Worm (Caenorhabditis elegans) whole organism, L4 larva: ENCODE data around the gene spp-2.
A peak's percentile ranks its signal among the peaks of the same experiment; 100 is the strongest.

Source experiments
- F49E8.2 ChIP-seq: sonication (generic microtip); optimal IDR thresholded peaks from 2 replicates; lab custom pipeline; 2016; ENCODE audit warnings: missing compliant biosample characterization, mild to moderate bottlenecking, missing genetic modification characterization, borderline replicate concordance
- R02D3.7 ChIP-seq: fragments of 150-350 bp; sonication (generic microtip); optimal IDR thresholded peaks from 3 replicates; lab custom pipeline; 2014; ENCODE audit warnings: missing biosample characterization, missing genetic modification characterization
- Y105C5A.15 ChIP-seq: fragments of 200-800 bp; sonication (Bioruptor generic); IDR thresholded peaks from 2 replicates; pipeline ENCODE4 v1.3.6; 2022; ENCODE audit warnings: missing genetic modification characterization, missing compliant biosample characterization
- Y75B8A.6 ChIP-seq: fragments of 200-800 bp; sonication (Bioruptor generic); IDR thresholded peaks from 2 replicates; pipeline ENCODE4 v1.3.6; 2022; ENCODE audit warnings: missing genetic modification reagents, missing genetic modification characterization, missing compliant biosample characterization
- ZK546.5 ChIP-seq, 2 experiments: sonication (generic microtip); optimal IDR thresholded peaks; 2 replicates each; lab custom pipeline; 2017; ENCODE audit warnings: missing biosample characterization in 2 of 2, missing genetic modification characterization in 2 of 2
- aha-1 ChIP-seq: fragments of 150-350 bp; peaks from one replicate; lab custom pipeline; 2014; ENCODE audit warnings: missing biosample characterization, missing genetic modification characterization
- ama-1 ChIP-seq: fragments of 150-350 bp; optimal IDR thresholded peaks from 2 replicates; lab custom pipeline; 2014; ENCODE audit warnings: inconsistent platforms, mixed read lengths
- arid-1 ChIP-seq: fragments of 200-800 bp; sonication (Bioruptor generic); conservative IDR thresholded peaks from 2 replicates; pipeline ENCODE4 v1.3.6; 2022; ENCODE audit warnings: missing genetic modification reagents, missing genetic modification characterization, missing compliant biosample characterization
- daf-16 ChIP-seq, 3 experiments: sonication (generic microtip); optimal IDR thresholded peaks; 2 replicates each; lab custom pipeline; 2016 to 2017; ENCODE audit warnings: missing genetic modification characterization in 3 of 3, missing genetic modification reagents in 3 of 3, mild to moderate bottlenecking in 2 of 3, missing compliant biosample characterization in 2 of 3, missing biosample characterization in 1 of 3, moderate library complexity in 1 of 3
- daf-8 ChIP-seq: fragments of 200-800 bp; sonication (Bioruptor generic); IDR thresholded peaks from 2 replicates; pipeline ENCODE4 v1.3.6; 2022; ENCODE audit warnings: missing genetic modification characterization, missing compliant biosample characterization
- dpl-1 ChIP-seq: fragments of 150-350 bp; optimal IDR thresholded peaks from 2 replicates; lab custom pipeline; 2014; ENCODE audit warnings: missing biosample characterization, missing genetic modification reagents, missing genetic modification characterization
- duxl-1 ChIP-seq: sonication (generic microtip); optimal IDR thresholded peaks from 2 replicates; lab custom pipeline; 2016; ENCODE audit warnings: mild to moderate bottlenecking, missing genetic modification characterization, moderate library complexity, missing compliant biosample characterization; ENCODE audit not compliant: poor library complexity
- dve-1 ChIP-seq: sonication (generic microtip); optimal IDR thresholded peaks from 2 replicates; lab custom pipeline; 2017; ENCODE audit warnings: antibody characterized with exemption, mild to moderate bottlenecking, missing genetic modification characterization, missing compliant biosample characterization; ENCODE audit not compliant: insufficient read depth
- egl-27 ChIP-seq: sonication (generic microtip); optimal IDR thresholded peaks from 3 replicates; lab custom pipeline; 2017; ENCODE audit warnings: missing biosample characterization, missing genetic modification reagents, missing genetic modification characterization
- egl-43 ChIP-seq: fragments of 200-800 bp; sonication (Bioruptor generic); IDR thresholded peaks from 2 replicates; pipeline ENCODE4 v1.3.6; 2022; ENCODE audit warnings: missing genetic modification reagents, missing genetic modification characterization, missing compliant biosample characterization
- hif-1 ChIP-seq, 2 experiments: sonication (generic microtip); optimal IDR thresholded peaks; 2 replicates each; lab custom pipeline; 2016 to 2017; ENCODE audit warnings: missing compliant biosample characterization in 2 of 2, missing genetic modification characterization in 2 of 2, missing genetic modification reagents in 2 of 2, missing genotype in 2 of 2, mild to moderate bottlenecking in 1 of 2
- hlh-30 ChIP-seq: sonication (generic microtip); optimal IDR thresholded peaks from 2 replicates; lab custom pipeline; 2017; ENCODE audit warnings: antibody characterized with exemption, mild to moderate bottlenecking, missing genetic modification characterization, missing compliant biosample characterization; ENCODE audit not compliant: insufficient read depth
- jun-1 ChIP-seq: fragments of 150-350 bp; optimal IDR thresholded peaks from 2 replicates; lab custom pipeline; 2014; ENCODE audit warnings: missing biosample characterization, missing genetic modification reagents, missing genetic modification characterization
- lim-7 ChIP-seq: fragments of 200-800 bp; sonication (Bioruptor generic); IDR thresholded peaks from 2 replicates; pipeline ENCODE4 v1.3.6; 2022; ENCODE audit warnings: missing genetic modification characterization, missing compliant biosample characterization
- lin-1 ChIP-seq: fragments of 200-800 bp; sonication (Bioruptor generic); IDR thresholded peaks from 2 replicates; pipeline ENCODE4 v1.3.6; 2022; ENCODE audit warnings: missing genetic modification reagents, missing genetic modification characterization, missing compliant biosample characterization
- lin-39 ChIP-seq: fragments of 150-350 bp; optimal IDR thresholded peaks from 2 replicates; lab custom pipeline; 2014; ENCODE audit warnings: missing biosample characterization, missing genetic modification reagents, missing genetic modification characterization
- lir-3 ChIP-seq: sonication (generic microtip); optimal IDR thresholded peaks from 2 replicates; lab custom pipeline; 2016; ENCODE audit warnings: mild to moderate bottlenecking, missing genetic modification characterization, missing compliant biosample characterization
- mes-2 ChIP-seq: sonication (generic microtip); optimal IDR thresholded peaks from 2 replicates; lab custom pipeline; 2016; ENCODE audit warnings: missing genotype, mild to moderate bottlenecking, missing genetic modification characterization, missing compliant biosample characterization; ENCODE audit not compliant: poor library complexity, severe bottlenecking
- mxl-3 ChIP-seq: fragments of 200-800 bp; sonication (Bioruptor generic); optimal IDR thresholded peaks from 2 replicates; lab custom pipeline; 2018; ENCODE audit warnings: mild to moderate bottlenecking, missing genetic modification characterization, missing compliant biosample characterization
- nhr-111 ChIP-seq: fragments of 200-800 bp; sonication (Bioruptor generic); optimal IDR thresholded peaks from 2 replicates; lab custom pipeline; 2018; ENCODE audit warnings: mild to moderate bottlenecking, missing genetic modification characterization, missing compliant biosample characterization
- nhr-237 ChIP-seq: sonication (generic microtip); optimal IDR thresholded peaks from 2 replicates; lab custom pipeline; 2017; ENCODE audit warnings: missing biosample characterization, missing genetic modification characterization
- nhr-28 ChIP-seq: fragments of 150-350 bp; optimal IDR thresholded peaks from 2 replicates; lab custom pipeline; 2014; ENCODE audit warnings: missing biosample characterization, missing genetic modification characterization
- nhr-41 ChIP-seq: fragments of 200-800 bp; sonication (Bioruptor generic); IDR thresholded peaks from 2 replicates; pipeline ENCODE4 v1.3.6; 2022; ENCODE audit warnings: missing genetic modification reagents, missing genetic modification characterization, missing compliant biosample characterization
- nhr-42 ChIP-seq: fragments of 200-800 bp; sonication (Bioruptor generic); IDR thresholded peaks from 2 replicates; pipeline ENCODE4 v1.3.6; 2022; ENCODE audit warnings: missing genetic modification characterization, missing compliant biosample characterization
- nhr-48 ChIP-seq: sonication (generic microtip); optimal IDR thresholded peaks from 2 replicates; lab custom pipeline; 2016; ENCODE audit warnings: mild to moderate bottlenecking, missing genetic modification characterization, missing compliant biosample characterization
- pha-4 ChIP-seq, 2 experiments: fragments of 150-350 bp in 1 of 2; fragments of 200-800 bp in 1 of 2; sonication (Bioruptor generic) in 1 of 2; IDR thresholded peaks in 1 of 2; optimal IDR thresholded peaks in 1 of 2; 2 replicates each; pipeline versions ENCODE4 v1.3.6 to Lab custom; 2014 to 2022; ENCODE audit warnings: missing genetic modification characterization in 2 of 2, missing genetic modification reagents in 2 of 2, missing biosample characterization in 1 of 2, missing compliant biosample characterization in 1 of 2
- php-3 ChIP-seq: fragments of 200-800 bp; sonication (Bioruptor generic); IDR thresholded peaks from 2 replicates; pipeline ENCODE4 v1.3.6; 2022; ENCODE audit warnings: missing genetic modification reagents, missing genetic modification characterization, missing compliant biosample characterization
- pqm-1 ChIP-seq: sonication (generic microtip); optimal IDR thresholded peaks from 2 replicates; lab custom pipeline; 2017; ENCODE audit warnings: missing biosample characterization, missing genetic modification characterization
- rbr-2 ChIP-seq: sonication (generic microtip); optimal IDR thresholded peaks from 2 replicates; lab custom pipeline; 2016; ENCODE audit warnings: missing genotype, missing genetic modification characterization, missing compliant biosample characterization
- saeg-2 ChIP-seq: fragments of 200-800 bp; sonication (Bioruptor generic); IDR thresholded peaks from 2 replicates; pipeline ENCODE4 v1.3.6; 2022; ENCODE audit warnings: missing genetic modification reagents, missing genetic modification characterization, missing compliant biosample characterization
- sdz-12 ChIP-seq: fragments of 200-800 bp; sonication (Bioruptor generic); optimal IDR thresholded peaks from 2 replicates; lab custom pipeline; 2018; ENCODE audit warnings: mild to moderate bottlenecking, missing genetic modification characterization, missing compliant biosample characterization
- spr-1 ChIP-seq: sonication (generic microtip); optimal IDR thresholded peaks from 2 replicates; lab custom pipeline; 2016; ENCODE audit warnings: mild to moderate bottlenecking, missing genetic modification characterization, missing compliant biosample characterization
- spr-3 ChIP-seq: fragments of 200-800 bp; sonication (Bioruptor generic); optimal IDR thresholded peaks from 2 replicates; lab custom pipeline; 2018; ENCODE audit warnings: mild to moderate bottlenecking, missing genetic modification characterization, missing compliant biosample characterization
- tra-1 ChIP-seq: fragments of 200-800 bp; sonication (Bioruptor generic); IDR thresholded peaks from 2 replicates; pipeline ENCODE4 v1.3.6; 2022; ENCODE audit warnings: missing genetic modification reagents, missing genetic modification characterization, missing compliant biosample characterization
- unc-62 ChIP-seq, 3 experiments: fragments of 150-350 bp in 1 of 3; sonication (generic microtip); optimal IDR thresholded peaks in 2 of 3; peaks in 1 of 3; 1 replicate in 1 of 3; 2 replicates in 2 of 3; lab custom pipeline; 2014 to 2017; ENCODE audit warnings: missing biosample characterization in 3 of 3, missing genetic modification characterization in 3 of 3, missing genetic modification reagents in 3 of 3, missing genotype in 1 of 3
- zfp-2 ChIP-seq: sonication (generic microtip); optimal IDR thresholded peaks from 2 replicates; lab custom pipeline; 2016; ENCODE audit warnings: mild to moderate bottlenecking, missing genetic modification characterization, missing compliant biosample characterization
- zfp-3 ChIP-seq: fragments of 200-800 bp; sonication (Bioruptor generic); conservative IDR thresholded peaks from 2 replicates; pipeline ENCODE4 v1.3.6; 2022; ENCODE audit warnings: missing genetic modification reagents, missing genetic modification characterization, missing compliant biosample characterization
- zip-2 ChIP-seq: fragments of 150-350 bp; optimal IDR thresholded peaks from 2 replicates; lab custom pipeline; 2014; ENCODE audit warnings: missing biosample characterization, missing genetic modification characterization

spp-2 gene

DNA sequence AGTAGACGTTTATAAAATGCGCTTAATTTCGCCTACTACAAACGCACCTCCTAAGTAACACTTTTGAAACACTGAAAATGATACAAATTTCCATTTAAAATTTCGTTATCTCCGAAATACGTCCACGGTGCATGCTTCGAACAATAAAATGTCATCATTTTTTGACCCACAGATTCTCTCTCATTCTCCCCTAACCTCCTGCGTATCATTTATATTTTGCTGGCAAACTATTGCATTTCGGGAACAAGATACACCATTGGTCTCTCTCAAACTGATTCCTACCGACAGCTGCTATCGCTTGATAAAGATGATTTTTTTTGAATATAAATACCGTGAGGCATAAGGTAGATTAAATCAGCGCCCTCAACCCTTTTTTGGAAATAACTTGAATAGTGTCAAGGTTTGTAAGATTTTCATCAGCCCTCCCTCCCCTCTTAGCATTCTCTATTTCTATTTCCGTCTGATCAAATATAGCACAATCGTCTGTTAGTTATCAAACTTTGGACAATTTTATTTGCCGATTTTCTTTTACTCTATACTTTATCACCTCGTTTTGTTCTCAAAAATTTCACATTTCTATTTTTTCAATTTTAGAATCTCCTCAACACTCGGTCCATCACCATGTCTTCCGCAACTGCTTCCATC, 24.4 kb upstream of the spp-2 start, which contains the start of gene C07D8.6 (continued):
- TF ChIP-seq lim-7 (GFP tag; lab: Robert Waterston, UW): no peak
- TF ChIP-seq aha-1: peak; percentile 96
- no peak for TF ChIP-seq sdz-12 (GFP tag; lab: Kevin White, UChicago)
- TF ChIP-seq saeg-2 (GFP tag; lab: Robert Waterston, UW): 0 out of 2 replicates have a peak, but pooled peaks have one; percentile 33
- peak; percentile 82 for TF ChIP-seq mxl-3 (GFP tag; lab: Kevin White, UChicago)
- no peak for TF ChIP-seq arid-1 (GFP tag; lab: Robert Waterston, UW)
- peak; percentile 77 for TF ChIP-seq lin-1
- TF ChIP-seq pqm-1: peak; percentile 95
- TF ChIP-seq lin-39 (tag; lab: Kevin White, UChicago): no peak
- no peak for TF ChIP-seq nhr-237 (tag; lab: Kevin White, UChicago)
- TF ChIP-seq dve-1 (tag; lab: Kevin White, UChicago): peak; percentile 79
- TF ChIP-seq nhr-28 (tag; lab: Kevin White, UChicago): peak; percentile 95
- TF ChIP-seq nhr-41: peak; percentile 36; the same call in 1 of the 2 replicates
- TF ChIP-seq R02D3.7 (tag; lab: Kevin White, UChicago): no peak
- TF ChIP-seq php-3 (GFP tag; lab: Robert Waterston, UW): peak; percentile 58; the same call in 1 of the 2 replicates
- no peak for TF ChIP-seq pha-4 (GFP tag; IDR thresholded peaks at IDR 0.05; lab: Robert Waterston, UW)
- no peak for TF ChIP-seq pha-4 (tag; optimal IDR thresholded peaks at IDR 0.05; lab: Kevin White, UChicago)
- TF ChIP-seq tra-1 (GFP tag; lab: Robert Waterston, UW): peak; percentile 53; the same call in 1 of the 2 replicates

ce11 chrX:7340394-7340793, 23.8 kb upstream of the spp-2 start:
- peak; percentile 46; the same call in 1 of the 2 replicates for TF ChIP-seq egl-43 (GFP tag; lab: Robert Waterston, UW)
- TF ChIP-seq zip-2 (tag; lab: Kevin White, UChicago): no peak
- TF ChIP-seq unc-62 (GFP tag; optimal IDR thresholded peaks at IDR 0.05 in 1 of 2; lab: Kevin White, UChicago): peak in 1 of 2 experiments; percentile 3
- no peak for TF ChIP-seq unc-62 (tag; optimal IDR thresholded peaks at IDR 0.05; lab: Kevin White, UChicago)
- TF ChIP-seq hlh-30 (tag; lab: Kevin White, UChicago): peak; percentile 12
- peak in 1 of 2 experiments; percentile 10 for TF ChIP-seq hif-1 (tag; optimal IDR thresholded peaks at IDR 0.05; lab: Kevin White, UChicago)
- TF ChIP-seq daf-16 (GFP tag; optimal IDR thresholded peaks at IDR 0.05; lab: Kevin White, UChicago): no peak
- no peak for TF ChIP-seq daf-16 (tag; optimal IDR thresholded peaks at IDR 0.05; lab: Kevin White, UChicago)
- TF ChIP-seq dpl-1 (GFP tag; lab: Kevin White, UChicago): peak; percentile 30
- TF ChIP-seq mes-2 (tag; lab: Kevin White, UChicago): peak; percentile 56
- TF ChIP-seq nhr-48 (tag; lab: Kevin White, UChicago): no peak
- TF ChIP-seq duxl-1 (tag; lab: Kevin White, UChicago): peak; percentile 36

DNA sequence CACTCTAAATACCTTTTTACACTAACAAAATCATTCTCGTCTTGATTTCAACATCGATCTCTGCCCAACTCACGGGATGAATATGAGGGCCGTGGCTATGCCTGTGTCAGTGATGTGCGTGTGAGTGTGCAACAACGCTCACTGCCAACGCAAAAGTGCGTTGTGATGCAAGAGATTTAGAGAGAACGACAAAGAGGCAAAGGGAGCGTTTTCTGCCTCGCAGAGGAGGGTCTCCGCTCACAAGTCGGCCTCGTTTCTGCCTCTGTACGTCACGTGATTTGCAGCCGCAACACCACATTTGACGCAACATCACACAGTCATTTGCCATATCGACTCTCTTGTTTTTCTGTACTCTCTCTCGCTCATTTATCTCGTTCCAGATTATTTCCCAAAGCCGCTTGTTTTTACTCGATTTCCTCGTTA, 17.7 kb upstream of the spp-2 start, which contains the start of gene epg-7:
epg-7 (plus strand) TSS at position 413 of the 423 bp plus-strand sequence.
- TF ChIP-seq nhr-111 (GFP tag; lab: Kevin White, UChicago): no peak
- no peak for TF ChIP-seq lir-3
- no peak for TF ChIP-seq daf-8 (GFP tag; lab: Robert Waterston, UW)
- TF ChIP-seq ama-1: peak; percentile 24
- peak; percentile 79 for TF ChIP-seq saeg-2 (GFP tag; lab: Robert Waterston, UW)
- peak; percentile 84 for TF ChIP-seq mes-2 (tag; lab: Kevin White, UChicago)
- TF ChIP-seq Y75B8A.6 (GFP tag; lab: Robert Waterston, UW): no peak
- peak; percentile 23 to 86 for TF ChIP-seq hif-1 (tag; optimal IDR thresholded peaks at IDR 0.05; lab: Kevin White, UChicago)
- peak; percentile 76; the same call in 1 of the 2 replicates for TF ChIP-seq zfp-3 (GFP tag; lab: Robert Waterston, UW)
- peak; percentile 79 for TF ChIP-seq spr-1 (tag; lab: Kevin White, UChicago)
- TF ChIP-seq egl-27: no peak
- TF ChIP-seq dve-1 (tag; lab: Kevin White, UChicago): peak; percentile 96
- TF ChIP-seq jun-1 (tag; lab: Kevin White, UChicago): peak; percentile 83
- peak; percentile 96 for TF ChIP-seq rbr-2 (tag; lab: Kevin White, UChicago)
- TF ChIP-seq zfp-2 (tag; lab: Kevin White, UChicago): peak; percentile 9
- TF ChIP-seq sdz-12 (GFP tag; lab: Kevin White, UChicago): no peak
- TF ChIP-seq arid-1 (GFP tag; lab: Robert Waterston, UW): peak; percentile 85
- TF ChIP-seq nhr-42 (GFP tag; lab: Robert Waterston, UW): peak; percentile 86
- TF ChIP-seq lim-7 (GFP tag; lab: Robert Waterston, UW): peak; percentile 64; the same call in 1 of the 2 replicates
- no peak for TF ChIP-seq ZK546.5 (tag; optimal IDR thresholded peaks at IDR 0.05; lab: Kevin White, UChicago)
- TF ChIP-seq Y105C5A.15 (GFP tag; lab: Robert Waterston, UW): no peak
- TF ChIP-seq F49E8.2 (tag; lab: Kevin White, UChicago): no peak
- peak; percentile 91 for TF ChIP-seq egl-43 (GFP tag; lab: Robert Waterston, UW)
- TF ChIP-seq spr-3 (GFP tag; lab: Kevin White, UChicago): peak; percentile 37
